Worm (Caenorhabditis elegans): ENCODE results near the gene Y54G2A.32.

Gene Y54G2A.32

ce11 chrIV:2798339-2798738 is 5.4 kb upstream of the Y54G2A.32 start, which contains the start of gene Y54G2A.52:
Y54G2A.52 (minus strand) TSS chrIV:2798686.
- TF ChIP-seq nhr-28 (tag; optimal IDR thresholded peaks at IDR 0.05) (peak; percentile 35), attf-4 (tag; optimal IDR thresholded peaks at IDR 0.05) (no peak), skn-1 (tag; optimal IDR thresholded peaks at IDR 0.05) (no peak), aly-2 (tag; optimal IDR thresholded peaks at IDR 0.05) (no peak), F49E8.2 (tag; optimal IDR thresholded peaks at IDR 0.05; ENCODE audit: borderline replicate concordance) (no peak), php-3 (GFP tag; IDR thresholded peaks at IDR 0.05) (peak; percentile 37; the same call in 1 of the 2 replicates), ztf-7 (tag; optimal IDR thresholded peaks at IDR 0.05) (peak; percentile 44), pqm-1 (tag; optimal IDR thresholded peaks at IDR 0.05) (peak; percentile 63), hlh-30 (tag; optimal IDR thresholded peaks at IDR 0.05; ENCODE audit: insufficient read depth) (peak; percentile 56), unc-62 (GFP tag; optimal IDR thresholded peaks at IDR 0.05 in 1 of 2) (peak in 1 of 2 experiments; percentile 38), unc-62 (tag; optimal IDR thresholded peaks at IDR 0.05) (no peak), dmd-6 (GFP tag; IDR thresholded peaks at IDR 0.05) (peak; percentile 52; the same call in 1 of the 2 replicates), daf-16 (GFP tag; optimal IDR thresholded peaks at IDR 0.05) (peak in 1 of 2 experiments; percentile 57), daf-16 (tag; optimal IDR thresholded peaks at IDR 0.05) (peak; percentile 97), dve-1 (tag; optimal IDR thresholded peaks at IDR 0.05; ENCODE audit: insufficient read depth) (peak; percentile 87), ces-1 (GFP tag; optimal IDR thresholded peaks at IDR 0.05) (no peak), hlh-11 (tag; optimal IDR thresholded peaks at IDR 0.05) (peak; percentile 53), cey-2 (tag; optimal IDR thresholded peaks at IDR 0.05; ENCODE audit: borderline replicate concordance, insufficient read depth) (no peak), dpl-1 (GFP tag; optimal IDR thresholded peaks at IDR 0.05) (no peak)

ce11 chrIV:2799389-2799788 is 4.4 kb upstream of the Y54G2A.32 start, which contains the start of gene Y54G2A.10:
Y54G2A.10 (plus strand) TSS chrIV:2799689.
- TF ChIP-seq spr-1 (tag; optimal IDR thresholded peaks at IDR 0.05) (no peak), aha-1 (tag) (no peak)

- TF ChIP-seq aha-1 (tag) = peak; percentile 49
- TF ChIP-seq tra-1 (GFP tag; IDR thresholded peaks at IDR 0.05) = no peak
- peak; percentile 36; the same call in 1 of the 2 replicates for TF ChIP-seq lin-38 (GFP tag; IDR thresholded peaks at IDR 0.05)
These were observed 3.9 kb upstream of the Y54G2A.32 start for ce11 chrIV:2799890-2800289.

ce11 chrIV:2801004-2801403 is 2.7 kb upstream of the Y54G2A.32 start:
- TF ChIP-seq F49E8.2 (tag; optimal IDR thresholded peaks at IDR 0.05; ENCODE audit: borderline replicate concordance) (peak; percentile 23), Y48G9A.11 (GFP tag; IDR thresholded peaks at IDR 0.05) (peak; percentile 65), egl-43 (GFP tag; IDR thresholded peaks at IDR 0.05) (peak; percentile 91), mep-1 (tag; optimal IDR thresholded peaks at IDR 0.05) (peak; percentile 55), Y75B8A.6 (GFP tag; IDR thresholded peaks at IDR 0.05) (peak; percentile 41; the same call in 1 of the 2 replicates), dmd-8 (GFP tag; IDR thresholded peaks at IDR 0.05) (peak; percentile 75), dmd-6 (GFP tag; IDR thresholded peaks at IDR 0.05) (peak; percentile 36; the same call in 1 of the 2 replicates), spr-1 (tag; optimal IDR thresholded peaks at IDR 0.05) (peak; percentile 26), nhr-25 (tag; optimal IDR thresholded peaks at IDR 0.05; ENCODE audit: borderline replicate concordance, insufficient read depth) (no peak), spr-3 (GFP tag; optimal IDR thresholded peaks at IDR 0.05) (no peak), F44E2.7 (GFP tag; IDR thresholded peaks at IDR 0.05) (peak; percentile 68; the same call in 1 of the 2 replicates), lsy-2 (tag; optimal IDR thresholded peaks at IDR 0.05) (peak in 1 of 2 experiments; percentile 24), cey-2 (tag; optimal IDR thresholded peaks at IDR 0.05; ENCODE audit: borderline replicate concordance, insufficient read depth) (no peak), mxl-3 (GFP tag; optimal IDR thresholded peaks at IDR 0.05) (peak; percentile 17), dve-1 (tag; optimal IDR thresholded peaks at IDR 0.05; ENCODE audit: insufficient read depth) (peak; percentile 66), php-3 (GFP tag; IDR thresholded peaks at IDR 0.05) (0 out of 2 replicates have a peak, but pooled peaks have one; percentile 38), hlh-30 (tag; optimal IDR thresholded peaks at IDR 0.05; ENCODE audit: insufficient read depth) (peak; percentile 81), gei-8 (GFP tag; optimal IDR thresholded peaks at IDR 0.05) (peak; percentile 44), daf-16 (GFP tag; optimal IDR thresholded peaks at IDR 0.05) (peak in 1 of 2 experiments; percentile 56), daf-16 (tag; optimal IDR thresholded peaks at IDR 0.05) (peak; percentile 17), ztf-7 (tag; optimal IDR thresholded peaks at IDR 0.05) (no peak), nhr-28 (tag; optimal IDR thresholded peaks at IDR 0.05) (no peak), ceh-20 (GFP tag; IDR thresholded peaks at IDR 0.05) (peak; percentile 29; the same call in 1 of the 2 replicates), nhr-77 (tag; optimal IDR thresholded peaks at IDR 0.05) (no peak), vab-7 (GFP tag; IDR thresholded peaks at IDR 0.05) (peak; percentile 85), F26F4.8 (GFP tag; conservative IDR thresholded peaks at IDR 0.05) (peak; percentile 89), madf-5 (GFP tag; IDR thresholded peaks at IDR 0.05) (peak in 1 of 2 experiments; percentile 46; a peak in 1 of 4 replicates), ZK337.2 (GFP tag; IDR thresholded peaks at IDR 0.05) (no peak), dpl-1 (GFP tag; optimal IDR thresholded peaks at IDR 0.05) (peak; percentile 22), mdt-29 (GFP tag; IDR thresholded peaks at IDR 0.05) (peak; percentile 66), daf-19 (GFP tag; conservative IDR thresholded peaks at IDR 0.05) (no peak)
